Fruit fly (Drosophila melanogaster) whole organism, embryonic: ENCODE measurements around the gene CG14205.

Experiments used
- Aef1 ChIP-seq: fragments of 200-800 bp; sonication (Bioruptor generic); IDR thresholded peaks from 3 replicates; pipeline ENCODE4 v1.3.6; 2022; ENCODE audit warnings: missing biosample characterization, missing genetic modification characterization
- Asciz ChIP-seq: fragments of 200-800 bp; sonication (Bioruptor generic); optimal IDR thresholded peaks from 2 replicates; lab custom pipeline; 2017; ENCODE audit warnings: missing biosample characterization, mild to moderate bottlenecking, missing genetic modification characterization, missing genetic modification reagents
- Awh ChIP-seq: fragments of 200-800 bp; sonication (Bioruptor generic); IDR thresholded peaks from 2 replicates; pipeline ENCODE4, ENCODE4 v1.3.6; 2022; ENCODE audit warnings: missing biosample characterization, missing genetic modification characterization
- CG10147 ChIP-seq: fragments of 200-800 bp; sonication (Bioruptor generic); optimal IDR thresholded peaks from 2 replicates; lab custom pipeline; 2019; ENCODE audit warnings: missing biosample characterization, mild to moderate bottlenecking, missing genetic modification characterization, moderate library complexity
- CG10267 ChIP-seq: fragments of 200-800 bp; sonication (Bioruptor generic); optimal IDR thresholded peaks from 2 replicates; lab custom pipeline; 2018; ENCODE audit warnings: missing biosample characterization, mild to moderate bottlenecking, missing genetic modification characterization, moderate library complexity
- CG11504 ChIP-seq: fragments of 200-800 bp; sonication (Bioruptor generic); optimal IDR thresholded peaks from 3 replicates; lab custom pipeline; 2019; ENCODE audit warnings: missing biosample characterization, mild to moderate bottlenecking, missing genetic modification characterization, moderate library complexity
- CG12744 ChIP-seq: fragments of 200-800 bp; sonication (Bioruptor generic); optimal IDR thresholded peaks from 2 replicates; lab custom pipeline; 2016; ENCODE audit warnings: missing biosample characterization, missing genetic modification characterization
- CG12942 ChIP-seq: fragments of 200-800 bp; sonication (Bioruptor generic); optimal IDR thresholded peaks from 3 replicates; lab custom pipeline; 2016; ENCODE audit warnings: missing biosample characterization, missing genetic modification characterization
- CG13296 ChIP-seq: fragments of 200-800 bp; sonication (Bioruptor generic); optimal IDR thresholded peaks from 3 replicates; lab custom pipeline; 2018; ENCODE audit warnings: missing biosample characterization, mild to moderate bottlenecking, missing genetic modification characterization
- CG14441 ChIP-seq: fragments of 200-800 bp; sonication (Bioruptor generic); IDR thresholded peaks from 2 replicates; pipeline ENCODE4 v1.3.6; 2022; ENCODE audit warnings: missing biosample characterization, missing genetic modification characterization
- CG17568 ChIP-seq: fragments of 200-800 bp; sonication (Bioruptor generic); optimal IDR thresholded peaks from 2 replicates; lab custom pipeline; 2018; ENCODE audit warnings: missing biosample characterization, mild to moderate bottlenecking, missing genetic modification characterization, moderate library complexity
- CG18619 ChIP-seq: fragments of 200-800 bp; sonication (Bioruptor generic); optimal IDR thresholded peaks from 3 replicates; lab custom pipeline; 2017; ENCODE audit warnings: missing biosample characterization, mild to moderate bottlenecking, missing genetic modification characterization
- CG18764 ChIP-seq: fragments of 200-800 bp; sonication (Bioruptor generic); optimal IDR thresholded peaks from 3 replicates; lab custom pipeline; 2016; ENCODE audit warnings: missing biosample characterization, missing genetic modification characterization
- CG2199 ChIP-seq: fragments of 200-800 bp; sonication (Bioruptor generic); IDR thresholded peaks from 3 replicates; pipeline ENCODE4 v1.3.6; 2022; ENCODE audit warnings: missing biosample characterization, missing genetic modification characterization
- CG31441 ChIP-seq: fragments of 200-800 bp; sonication (Bioruptor generic); IDR thresholded peaks from 2 replicates; pipeline ENCODE4 v1.3.6; 2022; ENCODE audit warnings: missing biosample characterization, missing genetic modification characterization
- CG32767 ChIP-seq: fragments of 200-800 bp; sonication (Bioruptor generic); IDR thresholded peaks from 2 replicates; pipeline ENCODE4 v1.3.6; 2022; ENCODE audit warnings: missing biosample characterization, missing genetic modification characterization
- CG5245 ChIP-seq: fragments of 200-800 bp; sonication (Bioruptor generic); optimal IDR thresholded peaks from 3 replicates; lab custom pipeline; 2016; ENCODE audit warnings: missing biosample characterization, missing genetic modification characterization
- CG8281 ChIP-seq: fragments of 200-800 bp; sonication (Bioruptor generic); optimal IDR thresholded peaks from 2 replicates; lab custom pipeline; 2018; ENCODE audit warnings: missing biosample characterization, mild to moderate bottlenecking, missing genetic modification characterization, moderate library complexity
- Chrac-16 ChIP-seq: fragments of 200-800 bp; sonication (Bioruptor generic); optimal IDR thresholded peaks from 3 replicates; lab custom pipeline; 2016; ENCODE audit warnings: missing biosample characterization, missing genetic modification characterization
- D ChIP-seq, 2 experiments: fragments of 200-800 bp in 1 of 2; fragments of >200 bp in 1 of 2; sonication (Bioruptor generic) in 1 of 2; optimal IDR thresholded peaks; 2 replicates in 1 of 2; 3 replicates in 1 of 2; lab custom pipeline; 2017; ENCODE audit warnings: mild to moderate bottlenecking in 1 of 2, missing biosample characterization in 1 of 2, missing genetic modification characterization in 1 of 2, missing genetic modification reagents in 1 of 2
- Dip3 ChIP-seq: fragments of 200-800 bp; sonication (Bioruptor generic); optimal IDR thresholded peaks from 3 replicates; lab custom pipeline; 2016; ENCODE audit warnings: missing biosample characterization, missing genetic modification characterization
- Doc3 ChIP-seq: fragments of 200-800 bp; sonication (Bioruptor generic); IDR thresholded peaks from 3 replicates; pipeline ENCODE4 v1.3.6; 2022; ENCODE audit warnings: missing biosample characterization, missing genetic modification characterization; ENCODE audit not compliant: partially characterized antibody
- ERR ChIP-seq: fragments of 200-800 bp; sonication (Bioruptor generic); optimal IDR thresholded peaks from 2 replicates; lab custom pipeline; 2016; ENCODE audit warnings: missing biosample characterization, missing genetic modification characterization
- Hmr ChIP-seq: fragments of 200-800 bp; sonication (Bioruptor generic); optimal IDR thresholded peaks from 3 replicates; lab custom pipeline; 2017; ENCODE audit warnings: mild to moderate bottlenecking, missing biosample characterization, missing genetic modification reagents, missing genetic modification characterization
- Hr39 ChIP-seq: fragments of >200 bp; optimal IDR thresholded peaks from 2 replicates; lab custom pipeline; 2017
- Hsf ChIP-seq: fragments of 200-800 bp; sonication (Bioruptor generic); optimal IDR thresholded peaks from 3 replicates; lab custom pipeline; 2016; ENCODE audit warnings: missing biosample characterization, missing genetic modification characterization
- Max ChIP-seq: fragments of 200-800 bp; sonication (Bioruptor generic); optimal IDR thresholded peaks from 2 replicates; lab custom pipeline; 2016; ENCODE audit warnings: missing biosample characterization, mild to moderate bottlenecking, missing genetic modification characterization
- Oaz ChIP-seq: fragments of 200-800 bp; sonication (Bioruptor generic); IDR thresholded peaks from 2 replicates; pipeline ENCODE4 v1.3.6; 2022; ENCODE audit warnings: missing biosample characterization, missing genetic modification characterization
- Ptx1 ChIP-seq: fragments of 200-800 bp; sonication (Bioruptor generic); IDR thresholded peaks from 2 replicates; pipeline ENCODE4 v1.3.6; 2022; ENCODE audit warnings: missing biosample characterization, missing genetic modification characterization
- Ravus ChIP-seq: fragments of 200-800 bp; sonication (Bioruptor generic); IDR thresholded peaks from 2 replicates; pipeline ENCODE4 v1.3.6; 2022; ENCODE audit warnings: missing biosample characterization, missing genetic modification characterization
- Ssrp ChIP-seq: fragments of 200-800 bp; sonication (Bioruptor generic); optimal IDR thresholded peaks from 2 replicates; lab custom pipeline; 2018; ENCODE audit warnings: missing biosample characterization, mild to moderate bottlenecking, missing genetic modification characterization, moderate library complexity
- Tbp ChIP-seq: fragments of >200 bp; optimal IDR thresholded peaks from 2 replicates; lab custom pipeline; 2018; ENCODE audit warnings: missing biosample characterization, missing genetic modification characterization
- Xrp1 ChIP-seq: fragments of 200-800 bp; sonication (Bioruptor generic); IDR thresholded peaks from 2 replicates; pipeline ENCODE4 v1.3.6; 2022; ENCODE audit warnings: missing biosample characterization, missing genetic modification characterization
- ase ChIP-seq: fragments of 200-800 bp; sonication (Bioruptor generic); IDR thresholded peaks from 3 replicates; pipeline ENCODE4 v1.3.6; 2022; ENCODE audit warnings: missing biosample characterization, missing genetic modification characterization
- bowl ChIP-seq: fragments of 200-800 bp; sonication (Bioruptor generic); IDR thresholded peaks from 2 replicates; pipeline ENCODE4 v1.3.6; 2022; ENCODE audit warnings: missing biosample characterization, missing genetic modification characterization
- cad ChIP-seq: fragments of >200 bp; optimal IDR thresholded peaks from 2 replicates; lab custom pipeline; 2017; ENCODE audit warnings: missing biosample characterization, missing genetic modification characterization
- cato ChIP-seq: fragments of 200-800 bp; sonication (Bioruptor generic); optimal IDR thresholded peaks from 2 replicates; lab custom pipeline; 2016; ENCODE audit warnings: missing biosample characterization, missing genetic modification characterization, borderline replicate concordance
- jigr1 ChIP-seq: fragments of 200-800 bp; sonication (Bioruptor generic); IDR thresholded peaks from 3 replicates; pipeline ENCODE4 v1.3.6; 2022; ENCODE audit warnings: missing biosample characterization, missing genetic modification characterization
- ken ChIP-seq: fragments of 200-800 bp; sonication (Bioruptor generic); IDR thresholded peaks from 3 replicates; pipeline ENCODE4 v1.3.6; 2022; ENCODE audit warnings: missing biosample characterization, missing genetic modification characterization
- lab ChIP-seq: fragments of 200-800 bp; sonication (Bioruptor generic); optimal IDR thresholded peaks from 3 replicates; lab custom pipeline; 2017; ENCODE audit warnings: missing biosample characterization, missing genetic modification characterization, mild to moderate bottlenecking, moderate library complexity, missing genetic modification reagents
- phol ChIP-seq: fragments of 200-800 bp; sonication (Bioruptor generic); optimal IDR thresholded peaks from 3 replicates; lab custom pipeline; 2018; ENCODE audit warnings: missing biosample characterization, mild to moderate bottlenecking, missing genetic modification characterization, moderate library complexity
- ranshi ChIP-seq: fragments of 200-800 bp; sonication (Bioruptor generic); IDR thresholded peaks from 2 replicates; pipeline ENCODE4 v1.3.6; 2022; ENCODE audit warnings: missing biosample characterization, missing genetic modification characterization
- row ChIP-seq: fragments of 200-800 bp; sonication (Bioruptor generic); IDR thresholded peaks from 3 replicates; pipeline ENCODE4 v1.3.6; 2022; ENCODE audit warnings: missing biosample characterization, missing genetic modification characterization
- scrt ChIP-seq: fragments of 200-800 bp; sonication (Bioruptor generic); optimal IDR thresholded peaks from 2 replicates; lab custom pipeline; 2018; ENCODE audit warnings: missing biosample characterization, mild to moderate bottlenecking, missing genetic modification characterization, moderate library complexity
- sna ChIP-seq: fragments of 200-800 bp; sonication (Bioruptor generic); IDR thresholded peaks from 2 replicates; pipeline ENCODE4 v1.3.6; 2022; ENCODE audit warnings: missing biosample characterization, missing genetic modification characterization; ENCODE audit not compliant: partially characterized antibody
- sob ChIP-seq: fragments of 200-800 bp; sonication (Bioruptor generic); IDR thresholded peaks from 2 replicates; pipeline ENCODE4 v1.3.6; 2022; ENCODE audit warnings: missing biosample characterization, missing genetic modification characterization
- tio ChIP-seq: fragments of 200-800 bp; sonication (Bioruptor generic); optimal IDR thresholded peaks from 2 replicates; lab custom pipeline; 2017; ENCODE audit warnings: missing biosample characterization, missing genetic modification characterization, inconsistent platforms
- vfl ChIP-seq: fragments of 200-800 bp; sonication (Bioruptor generic); optimal IDR thresholded peaks from 2 replicates; lab custom pipeline; 2016; ENCODE audit warnings: missing biosample characterization, missing genetic modification characterization
- vvl ChIP-seq: fragments of 200-800 bp; sonication (Bioruptor generic); IDR thresholded peaks from 2 replicates; pipeline ENCODE4 v1.3.6; 2022; ENCODE audit warnings: missing biosample characterization, missing genetic modification characterization

Gene CG14205

dm6 chrX:19549570-19549969 is 42.8 kb upstream of the CG14205 start (continued):
- TF ChIP-seq CG12942 (GFP tag; lab: Kevin White, UChicago) (no peak), Asciz (GFP tag; lab: Kevin White, UChicago) (no peak), CG10267 (no peak), CG13296 (GFP tag; lab: Kevin White, UChicago) (no peak)

DNA sequence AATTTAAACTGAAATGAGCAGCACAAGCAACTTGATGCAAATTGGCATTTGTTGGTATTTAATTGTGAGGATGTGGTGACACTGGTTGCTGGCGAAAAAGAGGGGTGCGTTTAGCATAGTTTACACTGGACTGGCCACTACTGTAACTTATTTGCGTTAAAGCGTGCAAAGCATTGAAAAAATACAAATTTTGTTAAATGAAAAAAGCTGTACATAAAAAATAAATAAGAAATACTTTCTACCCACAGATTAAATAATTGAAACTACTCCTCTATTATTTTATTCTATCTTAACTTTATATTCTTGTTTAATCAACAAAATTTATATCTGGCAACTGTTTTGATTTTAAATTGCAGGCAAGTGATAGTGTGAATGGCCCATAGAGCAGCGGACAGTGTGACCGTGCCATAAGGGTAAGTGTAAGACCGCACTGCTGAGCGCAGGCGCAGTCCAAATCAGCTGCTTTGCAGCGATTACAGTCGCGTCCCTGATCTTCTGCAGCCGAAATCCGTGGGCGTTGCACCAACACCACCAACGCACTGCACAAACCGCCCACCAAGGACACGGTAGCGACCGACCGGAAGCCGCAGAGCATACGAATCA is 26.6 kb upstream of the CG14205 start, which contains the start of the genes Grip84 and car:
Gene Grip84 (minus strand): TSS at position 51 of the 603 bp plus-strand sequence.
Gene car (plus strand): TSS at position 306 of the 603 bp plus-strand sequence.
- TF ChIP-seq Max (GFP tag; lab: Kevin White, UChicago) (peak; percentile 51), CG14441 (peak; percentile 67), CG18764 (GFP tag; lab: Kevin White, UChicago) (peak; percentile 29), cato (peak; percentile 37), ase (no peak), jigr1 (GFP tag; lab: Robert Waterston, UW) (peak; percentile 54; the same call in 1 of the 3 replicates), Ptx1 (peak; percentile 82), vfl (GFP tag; lab: Kevin White, UChicago) (no peak), ranshi (GFP tag; lab: Robert Waterston, UW) (peak; percentile 46; the same call in 1 of the 2 replicates), CG17568 (no peak), CG8281 (tag; lab: Kevin White, UChicago) (no peak), ERR (GFP tag; lab: Kevin White, UChicago) (no peak), Dip3 (GFP tag; lab: Kevin White, UChicago) (peak; percentile 8), CG2199 (GFP tag; lab: Robert Waterston, UW) (no peak), CG11504 (tag; lab: Kevin White, UChicago) (no peak), scrt (GFP tag; lab: Kevin White, UChicago) (no peak), Tbp (no peak), CG31441 (no peak; the same call in 1 of the 2 replicates), Aef1 (GFP tag; lab: Robert Waterston, UW) (peak; percentile 57), D (optimal IDR thresholded peaks at IDR 0.05; lab: Kevin White, UChicago) (no peak), D (GFP tag; optimal IDR thresholded peaks at IDR 0.05; lab: Kevin White, UChicago) (no peak), Chrac-16 (GFP tag; lab: Kevin White, UChicago) (peak; percentile 67), Hmr (GFP tag; lab: Kevin White, UChicago) (no peak), row (GFP tag; lab: Robert Waterston, UW) (peak; percentile 89), Awh (GFP tag; lab: Robert Waterston, UW) (no peak), CG18619 (peak; percentile 65), CG12744 (no peak), Hr39 (lab: Kevin White, UChicago) (no peak), bowl (GFP tag; lab: Robert Waterston, UW) (no peak), sna (no peak), Oaz (peak; percentile 49; the same call in 1 of the 2 replicates), sob (GFP tag; lab: Robert Waterston, UW) (peak; percentile 66), lab (GFP tag; lab: Kevin White, UChicago) (no peak), CG32767 (GFP tag; lab: Robert Waterston, UW) (peak; percentile 32; the same call in 1 of the 2 replicates), CG5245 (GFP tag; lab: Kevin White, UChicago) (peak; percentile 24), phol (peak; percentile 83), Xrp1 (GFP tag; lab: Robert Waterston, UW) (peak; percentile 66), Hsf (GFP tag; lab: Kevin White, UChicago) (peak; percentile 78), ken (GFP tag; lab: Robert Waterston, UW) (no peak), tio (no peak), CG10147 (GFP tag; lab: Kevin White, UChicago) (no peak), cad (no peak), Ssrp (peak; percentile 79), vvl (peak; percentile 37; the same call in 1 of the 2 replicates), Ravus (no peak), Doc3 (GFP tag; lab: Robert Waterston, UW) (no peak)
